Worm (Caenorhabditis elegans): ENCODE data around the gene nhr-282.
"Not testable (repeated sequence)": the region's sequence is repeated elsewhere in the genome, so short reads cannot be mapped to it uniquely, and the experiment has no call there.

The nhr-282 gene

DNA sequence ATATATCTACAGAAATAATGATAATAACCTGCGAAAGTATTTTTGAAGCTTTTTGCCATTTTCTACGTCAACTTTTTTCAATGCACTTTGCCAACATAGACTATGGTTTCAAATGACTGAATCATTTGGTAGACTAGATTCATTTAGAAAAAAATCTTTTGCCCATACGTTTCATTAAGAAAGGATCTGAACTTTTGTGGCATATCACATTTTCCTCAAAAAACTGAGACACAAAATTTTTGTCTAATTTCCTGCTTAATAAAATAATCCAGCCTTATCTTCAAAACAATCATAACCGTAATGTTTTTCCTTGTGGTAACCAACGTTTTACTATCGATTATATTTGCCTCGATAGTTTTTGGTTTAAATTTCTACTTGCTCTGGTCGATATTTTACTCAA, 14.0 kb downstream of the nhr-282 start, which contains the start of gene srbc-51:
Gene srbc-51, plus strand, starts transcription at position 301 of the 400 bp plus-strand sequence.
- TF ChIP-seq ama-1 (optimal IDR thresholded peaks at IDR 0.05) = no peak
- no peak for TF ChIP-seq tra-4 (tag; optimal IDR thresholded peaks at IDR 0.05)
- no peak for TF ChIP-seq F13C5.2 (tag; optimal IDR thresholded peaks at IDR 0.05)
- no peak for TF ChIP-seq hnd-1 (tag; optimal IDR thresholded peaks at IDR 0.05)
- no peak for TF ChIP-seq flt-1 (GFP tag; IDR thresholded peaks at IDR 0.05)
- no peak for TF ChIP-seq B0310.2 (tag; optimal IDR thresholded peaks at IDR 0.05)
- TF ChIP-seq scrt-1 (GFP tag; IDR thresholded peaks at IDR 0.05) = no peak
- no peak for TF ChIP-seq hmg-4 (GFP tag; optimal IDR thresholded peaks at IDR 0.05)
- no peak for TF ChIP-seq aly-1 (tag; optimal IDR thresholded peaks at IDR 0.05)
- TF ChIP-seq tbx-37 (GFP tag; conservative IDR thresholded peaks at IDR 0.05) = no peak
- no peak for TF ChIP-seq pes-1 (GFP tag; IDR thresholded peaks at IDR 0.05)
- TF ChIP-seq ceh-13 (GFP tag; optimal IDR thresholded peaks at IDR 0.05) = no peak
- no peak for TF ChIP-seq sea-1 (GFP tag; conservative IDR thresholded peaks at IDR 0.05)
- no peak for TF ChIP-seq hmbx-1 (tag; optimal IDR thresholded peaks at IDR 0.05)
- TF ChIP-seq ets-7 (tag; optimal IDR thresholded peaks at IDR 0.05) = no peak

ce11 chrV:15829907-15830306, 17.8 kb downstream of the nhr-282 start, which contains the start of gene srbc-55:
Gene srbc-55 (minus strand): TSS chrV:15830007.
- TF ChIP-seq hmbx-1 (tag; optimal IDR thresholded peaks at IDR 0.05) (no peak), F13C5.2 (tag; optimal IDR thresholded peaks at IDR 0.05) (no peak), tra-4 (tag; optimal IDR thresholded peaks at IDR 0.05) (no peak), ceh-36 (tag; optimal IDR thresholded peaks at IDR 0.05) (no peak), aly-1 (tag; optimal IDR thresholded peaks at IDR 0.05) (no peak), B0310.2 (tag; optimal IDR thresholded peaks at IDR 0.05) (no peak), ama-1 (optimal IDR thresholded peaks at IDR 0.05) (no peak), ets-7 (tag; optimal IDR thresholded peaks at IDR 0.05) (no peak), ceh-13 (GFP tag; optimal IDR thresholded peaks at IDR 0.05) (no peak)

ce11 chrV:15831586-15831985, 19.5 kb downstream of the nhr-282 start, which contains the start of gene srbc-56:
Gene srbc-56 (minus strand): TSS chrV:15831686.
- no peak for TF ChIP-seq hnd-1 (tag; optimal IDR thresholded peaks at IDR 0.05)
- TF ChIP-seq tbx-37 (GFP tag; conservative IDR thresholded peaks at IDR 0.05) = no peak
- no peak for TF ChIP-seq flt-1 (GFP tag; IDR thresholded peaks at IDR 0.05)
- TF ChIP-seq hmg-4 (GFP tag; optimal IDR thresholded peaks at IDR 0.05) = no peak
- no peak for TF ChIP-seq ceh-36 (tag; optimal IDR thresholded peaks at IDR 0.05)
- TF ChIP-seq scrt-1 (GFP tag; IDR thresholded peaks at IDR 0.05) = no peak
- TF ChIP-seq B0310.2 (tag; optimal IDR thresholded peaks at IDR 0.05) = no peak

- TF ChIP-seq tbx-37 (GFP tag; conservative IDR thresholded peaks at IDR 0.05) (no peak), tbx-11 (GFP tag; IDR thresholded peaks at IDR 0.05) (no peak)
Observed at ce11 chrV:15833622-15834021, 21.5 kb downstream of the nhr-282 start, which contains the start of gene srbc-54. Gene srbc-54 (minus strand): TSS chrV:15833722.

DNA sequence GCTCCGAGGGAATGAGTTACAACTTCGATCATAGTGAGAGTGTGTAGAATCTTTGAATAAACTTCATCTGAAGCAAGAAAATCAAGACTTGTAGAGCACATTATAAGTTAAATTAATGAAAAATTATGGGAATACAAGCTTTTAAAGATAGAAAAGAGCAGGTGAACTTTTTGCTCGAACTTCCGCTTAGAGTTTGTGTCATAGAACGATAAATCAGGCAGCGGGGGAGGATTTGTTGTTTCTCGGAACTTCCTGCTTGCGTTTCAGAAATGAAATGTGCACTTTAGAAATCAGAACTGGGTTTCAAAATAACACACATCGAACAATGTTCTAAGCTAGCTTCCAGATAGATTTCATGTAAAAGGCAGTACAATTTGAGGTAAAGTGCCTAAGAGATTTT, 29.0 kb downstream of the nhr-282 start, which contains the start of gene srh-149:
Gene srh-149, minus strand, starts transcription at position 101 of the 400 bp plus-strand sequence.
- TF ChIP-seq aly-1 (tag; optimal IDR thresholded peaks at IDR 0.05) = no peak
- no peak for TF ChIP-seq B0310.2 (tag; optimal IDR thresholded peaks at IDR 0.05)
- TF ChIP-seq ceh-36 (tag; optimal IDR thresholded peaks at IDR 0.05) = no peak
- TF ChIP-seq flt-1 (GFP tag; IDR thresholded peaks at IDR 0.05) = no peak
- TF ChIP-seq pes-1 (GFP tag; IDR thresholded peaks at IDR 0.05) = no peak
- TF ChIP-seq ceh-13 (GFP tag; optimal IDR thresholded peaks at IDR 0.05) = no peak
- TF ChIP-seq tbx-11 (GFP tag; IDR thresholded peaks at IDR 0.05) = no peak
- TF ChIP-seq tra-4 (tag; optimal IDR thresholded peaks at IDR 0.05) = no peak
- TF ChIP-seq F13C5.2 (tag; optimal IDR thresholded peaks at IDR 0.05) = no peak
- no peak for TF ChIP-seq hnd-1 (tag; optimal IDR thresholded peaks at IDR 0.05)
- no peak for TF ChIP-seq sea-1 (GFP tag; conservative IDR thresholded peaks at IDR 0.05)
- no peak for TF ChIP-seq hmg-4 (GFP tag; optimal IDR thresholded peaks at IDR 0.05)
- TF ChIP-seq ets-7 (tag; optimal IDR thresholded peaks at IDR 0.05) = no peak
- no peak for TF ChIP-seq hmbx-1 (tag; optimal IDR thresholded peaks at IDR 0.05)
- TF ChIP-seq tbx-37 (GFP tag; conservative IDR thresholded peaks at IDR 0.05) = no peak

- TF ChIP-seq pes-1 (GFP tag; IDR thresholded peaks at IDR 0.05); sea-1 (GFP tag; conservative IDR thresholded peaks at IDR 0.05); ceh-36 (tag; optimal IDR thresholded peaks at IDR 0.05): not testable (repeated sequence)
Observed at ce11 chrV:15850276-15850811, 38.3 kb downstream of the nhr-282 start, which contains the start of gene srh-147. Gene srh-147 (minus strand): TSS chrV:15850326.

DNA sequence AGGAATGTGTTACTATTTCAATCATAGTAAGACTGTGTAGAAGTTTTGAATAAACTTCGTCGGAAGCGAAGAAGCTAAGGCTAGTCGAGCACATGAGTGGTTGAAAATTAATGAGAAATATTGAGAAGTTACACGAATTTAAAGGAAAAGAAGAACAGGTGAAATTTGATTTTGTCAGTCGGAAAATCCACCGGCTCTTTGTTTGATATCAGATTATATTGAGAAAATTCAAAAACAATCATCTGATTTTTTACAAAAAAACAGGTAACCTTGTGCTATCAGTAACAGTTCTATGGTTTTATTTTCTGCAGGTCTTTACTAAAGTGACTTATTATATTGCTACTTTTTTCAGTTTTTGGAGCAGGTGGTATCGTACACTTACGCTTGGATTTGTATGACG, 46.2 kb downstream of the nhr-282 start, which contains the start of gene srh-148:
Gene srh-148, minus strand, starts transcription at position 101 of the 400 bp plus-strand sequence.
- TF ChIP-seq hmg-4 (GFP tag; optimal IDR thresholded peaks at IDR 0.05) (no peak), tra-4 (tag; optimal IDR thresholded peaks at IDR 0.05) (no peak), pes-1 (GFP tag; IDR thresholded peaks at IDR 0.05) (no peak), aly-1 (tag; optimal IDR thresholded peaks at IDR 0.05) (no peak), ceh-13 (GFP tag; optimal IDR thresholded peaks at IDR 0.05) (no peak), ceh-36 (tag; optimal IDR thresholded peaks at IDR 0.05) (no peak), B0310.2 (tag; optimal IDR thresholded peaks at IDR 0.05) (no peak), tbx-37 (GFP tag; conservative IDR thresholded peaks at IDR 0.05) (no peak), F13C5.2 (tag; optimal IDR thresholded peaks at IDR 0.05) (no peak), ets-7 (tag; optimal IDR thresholded peaks at IDR 0.05) (no peak), ama-1 (optimal IDR thresholded peaks at IDR 0.05) (no peak), hnd-1 (tag; optimal IDR thresholded peaks at IDR 0.05) (no peak), tbx-11 (GFP tag; IDR thresholded peaks at IDR 0.05) (no peak)

ce11 chrV:15862599-15862998, 50.5 kb downstream of the nhr-282 start, which contains the start of gene srz-12:
Gene srz-12 (minus strand): TSS chrV:15862699.
- no peak for TF ChIP-seq tra-4 (tag; optimal IDR thresholded peaks at IDR 0.05)
- no peak for TF ChIP-seq tbx-11 (GFP tag; IDR thresholded peaks at IDR 0.05)
- TF ChIP-seq hnd-1 (tag; optimal IDR thresholded peaks at IDR 0.05) = no peak
- TF ChIP-seq flt-1 (GFP tag; IDR thresholded peaks at IDR 0.05) = no peak
- TF ChIP-seq pes-1 (GFP tag; IDR thresholded peaks at IDR 0.05) = no peak
- no peak for TF ChIP-seq ceh-36 (tag; optimal IDR thresholded peaks at IDR 0.05)
- no peak for TF ChIP-seq ceh-13 (GFP tag; optimal IDR thresholded peaks at IDR 0.05)
- TF ChIP-seq hmbx-1 (tag; optimal IDR thresholded peaks at IDR 0.05) = no peak
- no peak for TF ChIP-seq scrt-1 (GFP tag; IDR thresholded peaks at IDR 0.05)
- no peak for TF ChIP-seq sea-1 (GFP tag; conservative IDR thresholded peaks at IDR 0.05)
- TF ChIP-seq ets-7 (tag; optimal IDR thresholded peaks at IDR 0.05) = no peak
- TF ChIP-seq aly-1 (tag; optimal IDR thresholded peaks at IDR 0.05) = no peak
- no peak for TF ChIP-seq tbx-37 (GFP tag; conservative IDR thresholded peaks at IDR 0.05)
- TF ChIP-seq ama-1 (optimal IDR thresholded peaks at IDR 0.05) = no peak
- no peak for TF ChIP-seq F13C5.2 (tag; optimal IDR thresholded peaks at IDR 0.05)
- no peak for TF ChIP-seq hmg-4 (GFP tag; optimal IDR thresholded peaks at IDR 0.05)
- no peak for TF ChIP-seq B0310.2 (tag; optimal IDR thresholded peaks at IDR 0.05)
